Worm (Caenorhabditis elegans): ENCODE measurements around the gene tsen-34.
A peak's percentile ranks its signal among the peaks of the same experiment; 100 is the strongest.

tsen-34 gene

ce11 chrIV:4164392-4164791, 13.9 kb upstream of the tsen-34 start, which contains the start of gene scrm-8:
scrm-8 (plus strand) TSS chrIV:4164692.
- TF ChIP-seq ceh-30 (tag; optimal IDR thresholded peaks at IDR 0.05) (no peak), C08G9.2 (tag; optimal IDR thresholded peaks at IDR 0.05) (no peak), ets-4 (tag; optimal IDR thresholded peaks at IDR 0.05) (no peak), ceh-34 (tag; optimal IDR thresholded peaks at IDR 0.05) (no peak), syd-9 (tag; optimal IDR thresholded peaks at IDR 0.05) (no peak), ceh-9 (tag; optimal IDR thresholded peaks at IDR 0.05) (no peak), gmeb-2 (tag; optimal IDR thresholded peaks at IDR 0.05) (no peak), pax-1 (tag; optimal IDR thresholded peaks at IDR 0.05) (no peak), sdc-2 (tag; optimal IDR thresholded peaks at IDR 0.05) (no peak), npax-4 (tag; optimal IDR thresholded peaks at IDR 0.05) (no peak), hlh-13 (GFP tag; optimal IDR thresholded peaks at IDR 0.05) (no peak), unc-86 (tag; optimal IDR thresholded peaks at IDR 0.05) (no peak), ceh-22 (tag; optimal IDR thresholded peaks at IDR 0.05) (no peak), K02D7.2 (tag; optimal IDR thresholded peaks at IDR 0.05) (no peak), pqm-1 (tag; optimal IDR thresholded peaks at IDR 0.05) (no peak), Y22D7AL.16 (tag; optimal IDR thresholded peaks at IDR 0.05) (no peak), fkh-10 (GFP tag; optimal IDR thresholded peaks at IDR 0.05) (no peak), lin-11 (tag; optimal IDR thresholded peaks at IDR 0.05) (no peak), che-1 (tag; optimal IDR thresholded peaks at IDR 0.05) (no peak), sox-4 (tag; optimal IDR thresholded peaks at IDR 0.05) (no peak)

- TF ChIP-seq pag-3 (tag; optimal IDR thresholded peaks at IDR 0.05; ENCODE audit: borderline replicate concordance): no peak
- TF ChIP-seq dmd-4 (tag; optimal IDR thresholded peaks at IDR 0.05; ENCODE audit: borderline replicate concordance): no peak
- TF ChIP-seq C38D4.7 (GFP tag; optimal IDR thresholded peaks at IDR 0.05): no peak
- TF ChIP-seq unc-3 (GFP tag; conservative IDR thresholded peaks at IDR 0.05): no peak
- no peak for TF ChIP-seq unc-3 (tag; optimal IDR thresholded peaks at IDR 0.05)
- TF ChIP-seq ceh-34 (tag; optimal IDR thresholded peaks at IDR 0.05): no peak
- no peak for TF ChIP-seq nhr-232 (tag; optimal IDR thresholded peaks at IDR 0.05)
Observed at ce11 chrIV:4167296-4167695, 11.0 kb upstream of the tsen-34 start.

ce11 chrIV:4171531-4172163, 6.6 kb upstream of the tsen-34 start, which contains the start of the genes K08D10.13 and rnp-2:
K08D10.13 (minus strand) TSS chrIV:4171581.
rnp-2 (plus strand) TSS chrIV:4172076.
- TF ChIP-seq ceh-31 (tag; optimal IDR thresholded peaks at IDR 0.05) (peak; percentile 57), tbx-7 (tag; optimal IDR thresholded peaks at IDR 0.05) (peak; percentile 28), ceh-2 (tag; optimal IDR thresholded peaks at IDR 0.05) (peak; percentile 36), unc-42 (tag; optimal IDR thresholded peaks at IDR 0.05) (peak; percentile 63), C08G9.2 (tag; optimal IDR thresholded peaks at IDR 0.05) (peak; percentile 63), pag-3 (tag; optimal IDR thresholded peaks at IDR 0.05; ENCODE audit: borderline replicate concordance) (no peak), che-1 (tag; optimal IDR thresholded peaks at IDR 0.05) (no peak), ttx-3 (tag; optimal IDR thresholded peaks at IDR 0.05) (no peak), tbx-2 (tag; optimal IDR thresholded peaks at IDR 0.05) (peak; percentile 35), nfya-1 (tag; optimal IDR thresholded peaks at IDR 0.05) (peak; percentile 18), lin-11 (tag; optimal IDR thresholded peaks at IDR 0.05) (no peak)

- TF ChIP-seq mec-3 (tag; optimal IDR thresholded peaks at IDR 0.05; ENCODE audit: borderline replicate concordance): no peak
- TF ChIP-seq ztf-16 (tag; optimal IDR thresholded peaks at IDR 0.05): no peak
- no peak for TF ChIP-seq hlh-6 (tag; optimal IDR thresholded peaks at IDR 0.05)
- no peak for TF ChIP-seq elt-2 (tag; optimal IDR thresholded peaks at IDR 0.05)
- TF ChIP-seq ahr-1 (tag; optimal IDR thresholded peaks at IDR 0.05): no peak
- no peak for TF ChIP-seq unc-55 (GFP tag; optimal IDR thresholded peaks at IDR 0.05)
- TF ChIP-seq ceh-18 (tag; optimal IDR thresholded peaks at IDR 0.05): no peak
- TF ChIP-seq hlh-30 (tag; optimal IDR thresholded peaks at IDR 0.05; ENCODE audit: insufficient read depth): no peak
- no peak for TF ChIP-seq nhr-232 (tag; optimal IDR thresholded peaks at IDR 0.05)
- no peak for TF ChIP-seq tbx-2 (tag; optimal IDR thresholded peaks at IDR 0.05)
- no peak for TF ChIP-seq lim-6 (tag; optimal IDR thresholded peaks at IDR 0.05)
- no peak for TF ChIP-seq zip-5 (tag; optimal IDR thresholded peaks at IDR 0.05)
- TF ChIP-seq pha-2 (tag; optimal IDR thresholded peaks at IDR 0.05): no peak
- no peak for TF ChIP-seq pag-3 (tag; optimal IDR thresholded peaks at IDR 0.05; ENCODE audit: borderline replicate concordance)
- no peak for TF ChIP-seq unc-86 (tag; optimal IDR thresholded peaks at IDR 0.05)
- TF ChIP-seq ceh-14 (tag; optimal IDR thresholded peaks at IDR 0.05): no peak
- TF ChIP-seq fax-1 (tag; optimal IDR thresholded peaks at IDR 0.05): no peak
- no peak for TF ChIP-seq fkh-6 (tag; optimal IDR thresholded peaks at IDR 0.05)
- no peak for TF ChIP-seq sox-2 (GFP tag; IDR thresholded peaks at IDR 0.05)
- no peak for TF ChIP-seq ets-4 (tag; optimal IDR thresholded peaks at IDR 0.05)
Observed at ce11 chrIV:4172242-4172641, 6.0 kb upstream of the tsen-34 start.

Data from whole organism, late embryonic.